Worm (Caenorhabditis elegans) whole organism, L4 larva: ENCODE data around the gene C18D11.3.
A peak's percentile ranks its signal among the peaks of the same experiment; 100 is the strongest.

Source experiments
- F10B5.3 ChIP-seq: sonication (generic microtip); optimal IDR thresholded peaks from 2 replicates; lab custom pipeline; 2016; ENCODE audit warnings: mild to moderate bottlenecking, missing genetic modification characterization, missing compliant biosample characterization
- F26F4.8 ChIP-seq: fragments of 200-800 bp; sonication (Bioruptor generic); conservative IDR thresholded peaks from 2 replicates; pipeline ENCODE4 v1.3.6; 2022; ENCODE audit warnings: missing genetic modification characterization, missing compliant biosample characterization
- F37D6.2 ChIP-seq: sonication (generic microtip); optimal IDR thresholded peaks from 2 replicates; lab custom pipeline; 2016; ENCODE audit warnings: mild to moderate bottlenecking, missing genetic modification characterization, missing compliant biosample characterization
- F44E2.7 ChIP-seq: fragments of 200-800 bp; sonication (Bioruptor generic); IDR thresholded peaks from 2 replicates; pipeline ENCODE4 v2.1.2; 2022; ENCODE audit warnings: missing genetic modification characterization, missing compliant biosample characterization
- R02D3.7 ChIP-seq: fragments of 150-350 bp; sonication (generic microtip); optimal IDR thresholded peaks from 3 replicates; lab custom pipeline; 2014; ENCODE audit warnings: missing biosample characterization, missing genetic modification characterization
- T26A8.4 ChIP-seq: fragments of 200-800 bp; sonication (Bioruptor generic); IDR thresholded peaks from 2 replicates; pipeline ENCODE4 v1.3.6; 2022; ENCODE audit warnings: missing genetic modification characterization, missing compliant biosample characterization
- Y48G9A.11 ChIP-seq: fragments of 200-800 bp; sonication (Bioruptor generic); IDR thresholded peaks from 2 replicates; pipeline ENCODE4 v1.3.6; 2022; ENCODE audit warnings: missing genetic modification reagents, missing genetic modification characterization, missing compliant biosample characterization
- ZK337.2 ChIP-seq: fragments of 200-800 bp; sonication (Bioruptor generic); IDR thresholded peaks from 2 replicates; pipeline ENCODE4 v1.3.6; 2022; ENCODE audit warnings: missing genetic modification reagents, missing genetic modification characterization, missing compliant biosample characterization
- aha-1 ChIP-seq: fragments of 150-350 bp; peaks from one replicate; lab custom pipeline; 2014; ENCODE audit warnings: missing biosample characterization, missing genetic modification characterization
- aly-2 ChIP-seq: sonication (generic microtip); optimal IDR thresholded peaks from 2 replicates; lab custom pipeline; 2018; ENCODE audit warnings: missing biosample characterization, missing genetic modification characterization
- ama-1 ChIP-seq: fragments of 150-350 bp; optimal IDR thresholded peaks from 2 replicates; lab custom pipeline; 2014; ENCODE audit warnings: inconsistent platforms, mixed read lengths
- attf-4 ChIP-seq: sonication (generic microtip); optimal IDR thresholded peaks from 3 replicates; lab custom pipeline; 2017; ENCODE audit warnings: missing biosample characterization, missing genetic modification characterization
- ceh-28 ChIP-seq: fragments of 150-350 bp; optimal IDR thresholded peaks from 2 replicates; lab custom pipeline; 2014; ENCODE audit warnings: missing biosample characterization, missing genetic modification reagents, missing genetic modification characterization
- ceh-32 ChIP-seq: sonication (generic microtip); optimal IDR thresholded peaks from 2 replicates; lab custom pipeline; 2016; ENCODE audit warnings: mild to moderate bottlenecking, missing genetic modification characterization, missing compliant biosample characterization; ENCODE audit not compliant: poor library complexity
- ctbp-1 ChIP-seq: fragments of 200-800 bp; sonication (Bioruptor generic); IDR thresholded peaks from 2 replicates; pipeline ENCODE4 v1.3.6; 2022; ENCODE audit warnings: missing genetic modification reagents, missing genetic modification characterization, missing compliant biosample characterization
- daf-19 ChIP-seq: fragments of 200-800 bp; sonication (Bioruptor generic); conservative IDR thresholded peaks from 2 replicates; pipeline ENCODE4 v1.3.6; 2022; ENCODE audit warnings: missing genetic modification characterization, missing compliant biosample characterization
- daf-8 ChIP-seq: fragments of 200-800 bp; sonication (Bioruptor generic); IDR thresholded peaks from 2 replicates; pipeline ENCODE4 v1.3.6; 2022; ENCODE audit warnings: missing genetic modification characterization, missing compliant biosample characterization
- dmd-6 ChIP-seq: fragments of 200-800 bp; sonication (Bioruptor generic); IDR thresholded peaks from 2 replicates; pipeline ENCODE4 v1.3.6; 2022; ENCODE audit warnings: missing genetic modification reagents, missing genetic modification characterization, missing compliant biosample characterization
- dmd-8 ChIP-seq: fragments of 200-800 bp; sonication (Bioruptor generic); IDR thresholded peaks from 2 replicates; pipeline ENCODE4 v1.3.6; 2022; ENCODE audit warnings: missing genetic modification characterization, missing compliant biosample characterization
- duxl-1 ChIP-seq: sonication (generic microtip); optimal IDR thresholded peaks from 2 replicates; lab custom pipeline; 2016; ENCODE audit warnings: mild to moderate bottlenecking, missing genetic modification characterization, moderate library complexity, missing compliant biosample characterization; ENCODE audit not compliant: poor library complexity
- egl-27 ChIP-seq: sonication (generic microtip); optimal IDR thresholded peaks from 3 replicates; lab custom pipeline; 2017; ENCODE audit warnings: missing biosample characterization, missing genetic modification reagents, missing genetic modification characterization
- fkh-10 ChIP-seq: fragments of 150-350 bp; optimal IDR thresholded peaks from 2 replicates; lab custom pipeline; 2014; ENCODE audit warnings: missing biosample characterization, missing genetic modification reagents, missing genetic modification characterization
- lin-1 ChIP-seq: fragments of 200-800 bp; sonication (Bioruptor generic); IDR thresholded peaks from 2 replicates; pipeline ENCODE4 v1.3.6; 2022; ENCODE audit warnings: missing genetic modification reagents, missing genetic modification characterization, missing compliant biosample characterization
- lin-13 ChIP-seq: fragments of 150-350 bp; optimal IDR thresholded peaks from 2 replicates; lab custom pipeline; 2014; ENCODE audit warnings: missing biosample characterization, missing genetic modification reagents, missing genetic modification characterization
- lin-29 ChIP-seq: fragments of 200-800 bp; sonication (Bioruptor generic); IDR thresholded peaks from 2 replicates; pipeline ENCODE4 v1.3.6; 2022; ENCODE audit warnings: missing genetic modification reagents, missing genetic modification characterization, missing compliant biosample characterization
- lin-38 ChIP-seq: fragments of 200-800 bp; sonication (Bioruptor generic); IDR thresholded peaks from 2 replicates; pipeline ENCODE4 v1.3.6; 2022; ENCODE audit warnings: missing genetic modification reagents, missing genetic modification characterization, missing compliant biosample characterization
- lir-3 ChIP-seq: sonication (generic microtip); optimal IDR thresholded peaks from 2 replicates; lab custom pipeline; 2016; ENCODE audit warnings: mild to moderate bottlenecking, missing genetic modification characterization, missing compliant biosample characterization
- madf-9 ChIP-seq: fragments of 200-800 bp; sonication (Bioruptor generic); conservative IDR thresholded peaks from 2 replicates; pipeline ENCODE4 v1.3.6; 2022; ENCODE audit warnings: missing genetic modification reagents, missing genetic modification characterization, missing compliant biosample characterization
- mdl-1 ChIP-seq, 2 experiments: fragments of 150-350 bp in 1 of 2; sonication (generic microtip) in 1 of 2; optimal IDR thresholded peaks; 2 replicates each; lab custom pipeline; 2014 to 2017; ENCODE audit warnings: missing biosample characterization in 2 of 2, missing genetic modification characterization in 2 of 2
- mdt-29 ChIP-seq: fragments of 200-800 bp; sonication (Bioruptor generic); IDR thresholded peaks from 2 replicates; pipeline ENCODE4 v1.3.6; 2022; ENCODE audit warnings: missing genetic modification reagents, missing genetic modification characterization, missing compliant biosample characterization
- mep-1 ChIP-seq: fragments of 150-350 bp; sonication (generic microtip); optimal IDR thresholded peaks from 3 replicates; lab custom pipeline; 2014; ENCODE audit warnings: missing biosample characterization, missing genetic modification characterization
- mes-2 ChIP-seq: sonication (generic microtip); optimal IDR thresholded peaks from 2 replicates; lab custom pipeline; 2016; ENCODE audit warnings: missing genotype, mild to moderate bottlenecking, missing genetic modification characterization, missing compliant biosample characterization; ENCODE audit not compliant: poor library complexity, severe bottlenecking
- mxl-2 ChIP-seq: fragments of 200-800 bp; sonication (Bioruptor generic); conservative IDR thresholded peaks from 2 replicates; pipeline ENCODE4 v1.3.6; 2022; ENCODE audit warnings: missing genetic modification reagents, missing genetic modification characterization, missing compliant biosample characterization
- nhr-102 ChIP-seq: sonication (generic microtip); optimal IDR thresholded peaks from 2 replicates; lab custom pipeline; 2016; ENCODE audit warnings: mild to moderate bottlenecking, missing genetic modification characterization, moderate library complexity, missing compliant biosample characterization
- nhr-237 ChIP-seq: sonication (generic microtip); optimal IDR thresholded peaks from 2 replicates; lab custom pipeline; 2017; ENCODE audit warnings: missing biosample characterization, missing genetic modification characterization
- nhr-41 ChIP-seq: fragments of 200-800 bp; sonication (Bioruptor generic); IDR thresholded peaks from 2 replicates; pipeline ENCODE4 v1.3.6; 2022; ENCODE audit warnings: missing genetic modification reagents, missing genetic modification characterization, missing compliant biosample characterization
- nhr-42 ChIP-seq: fragments of 200-800 bp; sonication (Bioruptor generic); IDR thresholded peaks from 2 replicates; pipeline ENCODE4 v1.3.6; 2022; ENCODE audit warnings: missing genetic modification characterization, missing compliant biosample characterization
- nhr-48 ChIP-seq: sonication (generic microtip); optimal IDR thresholded peaks from 2 replicates; lab custom pipeline; 2016; ENCODE audit warnings: mild to moderate bottlenecking, missing genetic modification characterization, missing compliant biosample characterization
- nhr-76 ChIP-seq: fragments of 150-350 bp; optimal IDR thresholded peaks from 2 replicates; lab custom pipeline; 2014; ENCODE audit warnings: missing biosample characterization, missing genetic modification characterization
- nhr-77 ChIP-seq: fragments of 150-350 bp; optimal IDR thresholded peaks from 2 replicates; lab custom pipeline; 2014; ENCODE audit warnings: missing biosample characterization, missing genetic modification characterization
- pha-4 ChIP-seq, 2 experiments: fragments of 150-350 bp in 1 of 2; fragments of 200-800 bp in 1 of 2; sonication (Bioruptor generic) in 1 of 2; IDR thresholded peaks in 1 of 2; optimal IDR thresholded peaks in 1 of 2; 2 replicates each; pipeline versions ENCODE4 v1.3.6 to Lab custom; 2014 to 2022; ENCODE audit warnings: missing genetic modification characterization in 2 of 2, missing genetic modification reagents in 2 of 2, missing biosample characterization in 1 of 2, missing compliant biosample characterization in 1 of 2
- pqm-1 ChIP-seq: sonication (generic microtip); optimal IDR thresholded peaks from 2 replicates; lab custom pipeline; 2017; ENCODE audit warnings: missing biosample characterization, missing genetic modification characterization
- saeg-2 ChIP-seq: fragments of 200-800 bp; sonication (Bioruptor generic); IDR thresholded peaks from 2 replicates; pipeline ENCODE4 v1.3.6; 2022; ENCODE audit warnings: missing genetic modification reagents, missing genetic modification characterization, missing compliant biosample characterization
- snpc-1.2 ChIP-seq: fragments of 200-800 bp; sonication (Bioruptor generic); IDR thresholded peaks from 2 replicates; pipeline ENCODE4 v1.3.6; 2022; ENCODE audit warnings: missing genetic modification reagents, missing genetic modification characterization, missing compliant biosample characterization
- snpc-4 ChIP-seq: fragments of 150-350 bp; optimal IDR thresholded peaks from 2 replicates; lab custom pipeline; 2014; ENCODE audit warnings: missing biosample characterization, missing genetic modification characterization
- spr-3 ChIP-seq: fragments of 200-800 bp; sonication (Bioruptor generic); optimal IDR thresholded peaks from 2 replicates; lab custom pipeline; 2018; ENCODE audit warnings: mild to moderate bottlenecking, missing genetic modification characterization, missing compliant biosample characterization
- tag-97 ChIP-seq: fragments of 200-800 bp; sonication (Bioruptor generic); IDR thresholded peaks from 2 replicates; pipeline ENCODE4 v1.3.6; 2022; ENCODE audit warnings: missing genetic modification characterization, missing compliant biosample characterization
- tra-1 ChIP-seq: fragments of 200-800 bp; sonication (Bioruptor generic); IDR thresholded peaks from 2 replicates; pipeline ENCODE4 v1.3.6; 2022; ENCODE audit warnings: missing genetic modification reagents, missing genetic modification characterization, missing compliant biosample characterization
- unc-130 ChIP-seq: sonication (generic microtip); optimal IDR thresholded peaks from 2 replicates; lab custom pipeline; 2016; ENCODE audit warnings: missing genetic modification reagents, missing genetic modification characterization, missing compliant biosample characterization
- zip-2 ChIP-seq: fragments of 150-350 bp; optimal IDR thresholded peaks from 2 replicates; lab custom pipeline; 2014; ENCODE audit warnings: missing biosample characterization, missing genetic modification characterization
- ztf-11 ChIP-seq: fragments of 150-350 bp; optimal IDR thresholded peaks from 2 replicates; lab custom pipeline; 2014; ENCODE audit warnings: missing biosample characterization, missing genetic modification characterization
- ztf-7 ChIP-seq: fragments of 150-350 bp; optimal IDR thresholded peaks from 2 replicates; lab custom pipeline; 2014; ENCODE audit warnings: missing biosample characterization, missing genetic modification characterization

C18D11.3 gene

DNA sequence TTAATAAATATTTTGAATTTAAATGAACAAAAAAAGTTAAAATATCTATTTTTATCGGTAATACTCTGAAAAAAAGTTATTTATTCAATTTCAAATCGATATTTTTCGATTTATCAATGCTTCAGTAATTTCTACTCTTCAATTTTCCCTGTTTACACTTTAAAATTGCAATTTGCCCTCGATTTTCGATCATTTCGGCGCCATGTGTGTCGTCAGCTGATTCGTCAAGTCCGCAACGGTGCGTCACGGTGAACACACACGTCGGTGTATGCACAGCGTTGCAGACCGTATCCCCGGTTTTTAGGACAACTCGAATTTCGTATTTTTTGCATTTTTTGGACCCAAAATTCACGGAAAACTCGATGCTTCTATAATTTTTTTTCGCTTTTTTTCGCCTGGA is at the start of gene C18D11.3 (continued):
- TF ChIP-seq pha-4 (GFP tag; IDR thresholded peaks at IDR 0.05; lab: Robert Waterston, UW) (peak; percentile 13; the same call in 1 of the 2 replicates), pha-4 (tag; optimal IDR thresholded peaks at IDR 0.05; lab: Kevin White, UChicago) (peak; percentile 21), mdl-1 (tag; optimal IDR thresholded peaks at IDR 0.05; lab: Kevin White, UChicago) (peak in 1 of 2 experiments; percentile 89), mep-1 (tag; lab: Kevin White, UChicago) (peak; percentile 90), ceh-28 (tag; lab: Kevin White, UChicago) (no peak), nhr-48 (tag; lab: Kevin White, UChicago) (no peak), dmd-8 (GFP tag; lab: Robert Waterston, UW) (no peak), unc-130 (GFP tag; lab: Kevin White, UChicago) (peak; percentile 36), madf-9 (GFP tag; lab: Robert Waterston, UW) (peak; percentile 55; the same call in 1 of the 2 replicates), ztf-11 (tag; lab: Kevin White, UChicago) (no peak), egl-27 (tag; lab: Kevin White, UChicago) (no peak), spr-3 (GFP tag; lab: Kevin White, UChicago) (no peak), F10B5.3 (tag; lab: Kevin White, UChicago) (no peak), F37D6.2 (tag; lab: Kevin White, UChicago) (peak; percentile 25), T26A8.4 (GFP tag; lab: Robert Waterston, UW) (peak; percentile 63), attf-4 (no peak), tag-97 (no peak), F44E2.7 (no peak), daf-8 (GFP tag; lab: Robert Waterston, UW) (no peak), aly-2 (tag; lab: Kevin White, UChicago) (no peak), lin-13 (GFP tag; lab: Kevin White, UChicago) (peak; percentile 88), fkh-10 (GFP tag; lab: Kevin White, UChicago) (peak; percentile 27), duxl-1 (tag; lab: Kevin White, UChicago) (no peak), R02D3.7 (tag; lab: Kevin White, UChicago) (no peak), snpc-1.2 (GFP tag; lab: Robert Waterston, UW) (no peak), zip-2 (tag; lab: Kevin White, UChicago) (no peak), Y48G9A.11 (no peak), ama-1 (lab: Kevin White, UChicago) (peak; percentile 20), pqm-1 (tag; lab: Kevin White, UChicago) (no peak), mxl-2 (no peak), saeg-2 (GFP tag; lab: Robert Waterston, UW) (no peak), lin-1 (GFP tag; lab: Robert Waterston, UW) (no peak), lin-29 (GFP tag; lab: Robert Waterston, UW) (0 out of 2 replicates have a peak, but pooled peaks have one; percentile 48), ctbp-1 (GFP tag; lab: Robert Waterston, UW) (no peak), nhr-41 (GFP tag; lab: Robert Waterston, UW) (no peak), aha-1 (tag; lab: Kevin White, UChicago) (peak; percentile 99), nhr-76 (no peak), ZK337.2 (GFP tag; lab: Robert Waterston, UW) (0 out of 2 replicates have a peak, but pooled peaks have one; percentile 29), ztf-7 (tag; lab: Kevin White, UChicago) (peak; percentile 56), daf-19 (GFP tag; lab: Robert Waterston, UW) (no peak), nhr-102 (peak; percentile 29), mdt-29 (GFP tag; lab: Robert Waterston, UW) (no peak), tra-1 (GFP tag; lab: Robert Waterston, UW) (peak; percentile 55; the same call in 1 of the 2 replicates), mes-2 (tag; lab: Kevin White, UChicago) (peak; percentile 86), nhr-77 (tag; lab: Kevin White, UChicago) (peak; percentile 86), dmd-6 (GFP tag; lab: Robert Waterston, UW) (peak; percentile 87), F26F4.8 (GFP tag; lab: Robert Waterston, UW) (no peak), lin-38 (GFP tag; lab: Robert Waterston, UW) (peak; percentile 83), nhr-237 (tag; lab: Kevin White, UChicago) (no peak), ceh-32 (tag; lab: Kevin White, UChicago) (no peak), nhr-42 (GFP tag; lab: Robert Waterston, UW) (0 out of 2 replicates have a peak, but pooled peaks have one; percentile 19), lir-3 (no peak), snpc-4 (no peak)
